Fruit fly (Drosophila melanogaster): Measurements from ENCODE around the gene Rph.

Rph gene

dm6 chrX:10717869-10718268 lies 39.6 kb downstream of the Rph start (continued):
- TF ChIP-seq crc (GFP tag; optimal IDR thresholded peaks at IDR 0.05) (no peak), CG8281 (tag; optimal IDR thresholded peaks at IDR 0.05) (no peak), Pdp1 (GFP tag; optimal IDR thresholded peaks at IDR 0.05) (no peak), exex (tag; optimal IDR thresholded peaks at IDR 0.05) (no peak), az2 (GFP tag; optimal IDR thresholded peaks at IDR 0.05) (peak; percentile 21), sisA (GFP tag; IDR thresholded peaks at IDR 0.05) (peak; percentile 38; the same call in 1 of the 2 replicates), zen (tag; optimal IDR thresholded peaks at IDR 0.05) (no peak), disco-r (GFP tag; optimal IDR thresholded peaks at IDR 0.05) (no peak), CG17361 (GFP tag; IDR thresholded peaks at IDR 0.05) (peak; percentile 49; the same call in 1 of the 3 replicates), Tbp (GFP tag; optimal IDR thresholded peaks at IDR 0.05) (no peak), HmgZ (tag; optimal IDR thresholded peaks at IDR 0.05) (no peak), so (GFP tag; IDR thresholded peaks at IDR 0.05) (no peak), CG15514 (GFP tag; optimal IDR thresholded peaks at IDR 0.05) (peak; percentile 24), CG3995 (GFP tag; optimal IDR thresholded peaks at IDR 0.05) (no peak), run (tag; optimal IDR thresholded peaks at IDR 0.05) (no peak), CG17912 (GFP tag; optimal IDR thresholded peaks at IDR 0.05) (no peak), CG7556 (GFP tag; optimal IDR thresholded peaks at IDR 0.05) (peak; percentile 15), nau (GFP tag; optimal IDR thresholded peaks at IDR 0.05) (peak; percentile 6), CG10959 (GFP tag; IDR thresholded peaks at IDR 0.05) (no peak), CG33213 (GFP tag; optimal IDR thresholded peaks at IDR 0.05) (no peak), Nf-YA (GFP tag; IDR thresholded peaks at IDR 0.05) (no peak), Vsx1 (GFP tag; optimal IDR thresholded peaks at IDR 0.05) (no peak), CG14710 (tag; optimal IDR thresholded peaks at IDR 0.05) (no peak), tgo (GFP tag; IDR thresholded peaks at IDR 0.05) (0 out of 3 replicates have a peak, but pooled peaks have one; percentile 22), cato (GFP tag; optimal IDR thresholded peaks at IDR 0.05; ENCODE audit: borderline replicate concordance) (no peak), Neu2 (GFP tag; optimal IDR thresholded peaks at IDR 0.05; ENCODE audit: borderline replicate concordance) (no peak), Ets97D (GFP tag; optimal IDR thresholded peaks at IDR 0.05) (no peak), chm (GFP tag; IDR thresholded peaks at IDR 0.05) (no peak), oc (tag; optimal IDR thresholded peaks at IDR 0.05) (no peak), dysf (GFP tag; IDR thresholded peaks at IDR 0.05) (peak; percentile 31; the same call in 1 of the 3 replicates), wdn (GFP tag; IDR thresholded peaks at IDR 0.05) (no peak), CG12219 (GFP tag; optimal IDR thresholded peaks at IDR 0.05) (peak; percentile 23), sob (GFP tag; IDR thresholded peaks at IDR 0.05) (peak; percentile 45; the same call in 1 of the 2 replicates), trh (GFP tag; optimal IDR thresholded peaks at IDR 0.05) (no peak), esg (GFP tag; conservative IDR thresholded peaks at IDR 0.05) (peak; percentile 50; the same call in 1 of the 2 replicates), tin (GFP tag; optimal IDR thresholded peaks at IDR 0.05) (no peak), lilli (GFP tag; optimal IDR thresholded peaks at IDR 0.05) (no peak), CG9727 (GFP tag; optimal IDR thresholded peaks at IDR 0.05) (no peak), BtbVII (GFP tag; optimal IDR thresholded peaks at IDR 0.05) (no peak), CG2875 (GFP tag; optimal IDR thresholded peaks at IDR 0.05) (peak; percentile 30), Bgb (GFP tag; IDR thresholded peaks at IDR 0.05; ENCODE audit: partially characterized antibody) (no peak), CG6765 (GFP tag; optimal IDR thresholded peaks at IDR 0.05) (no peak), CG2116 (GFP tag; optimal IDR thresholded peaks at IDR 0.05) (no peak), CG1602 (GFP tag; optimal IDR thresholded peaks at IDR 0.05) (no peak), fd96Cb (tag; optimal IDR thresholded peaks at IDR 0.05) (peak; percentile 46), PHDP (tag; optimal IDR thresholded peaks at IDR 0.05) (peak; percentile 37), CG4820 (GFP tag; optimal IDR thresholded peaks at IDR 0.05) (peak; percentile 8), Six4 (GFP tag; optimal IDR thresholded peaks at IDR 0.05) (no peak), CG4854 (GFP tag; optimal IDR thresholded peaks at IDR 0.05) (no peak), bsh (GFP tag; optimal IDR thresholded peaks at IDR 0.05) (peak in 1 of 2 experiments; percentile 32), CG10267 (tag; optimal IDR thresholded peaks at IDR 0.05) (peak; percentile 11)

All from whole organism, embryonic.